Worm (Caenorhabditis elegans): ENCODE measurements around the gene cyp-13A11.

Gene cyp-13A11

ce11 chrIII:13061136-13061535 lies 40.3 kb downstream of the cyp-13A11 start (continued):
- peak; percentile 72 for TF ChIP-seq nhr-102 (tag; optimal IDR thresholded peaks at IDR 0.05)
- TF ChIP-seq lir-3 (tag; optimal IDR thresholded peaks at IDR 0.05) = no peak
- TF ChIP-seq ctbp-1 (GFP tag; IDR thresholded peaks at IDR 0.05) = peak; percentile 79
- peak; percentile 99 for TF ChIP-seq ama-1 (optimal IDR thresholded peaks at IDR 0.05)
- TF ChIP-seq ztf-11 (tag; optimal IDR thresholded peaks at IDR 0.05) = no peak

ce11 chrIII:13061734-13062133 lies 40.9 kb downstream of the cyp-13A11 start:
- TF ChIP-seq ceh-20 (GFP tag; IDR thresholded peaks at IDR 0.05) (no peak), skn-1 (tag; optimal IDR thresholded peaks at IDR 0.05) (no peak), hlh-30 (tag; optimal IDR thresholded peaks at IDR 0.05; ENCODE audit: insufficient read depth) (no peak), vab-7 (GFP tag; IDR thresholded peaks at IDR 0.05) (no peak), set-16 (GFP tag; IDR thresholded peaks at IDR 0.05) (peak; percentile 56), nhr-48 (tag; optimal IDR thresholded peaks at IDR 0.05) (no peak), aha-1 (tag) (peak; percentile 61)

DNA sequence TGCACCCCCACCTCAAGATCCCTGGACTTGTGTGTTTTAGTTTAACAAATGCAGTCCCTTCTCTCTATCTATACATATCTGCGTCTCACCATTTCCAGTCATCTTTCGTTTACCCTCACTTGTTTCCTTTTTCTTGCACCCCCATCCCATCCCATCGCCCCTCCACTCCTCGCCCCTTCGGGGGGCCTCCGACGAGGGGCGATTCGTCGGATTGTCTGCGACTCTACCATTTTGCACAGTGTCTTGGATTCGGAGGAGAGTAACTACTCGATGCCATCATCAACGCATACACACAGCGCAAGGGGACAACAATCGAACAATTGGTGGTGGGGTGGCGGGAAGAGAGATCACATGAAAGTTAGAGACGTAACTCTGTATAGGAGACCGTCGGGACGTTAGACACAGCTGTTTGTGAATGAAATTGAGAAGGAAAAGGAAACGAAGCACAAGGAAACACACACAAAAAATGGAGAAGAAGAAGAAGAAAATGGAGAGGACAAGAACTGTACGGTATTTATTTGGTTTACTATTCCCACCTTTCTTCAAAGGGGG lies 41.7 kb downstream of the cyp-13A11 start:
- TF ChIP-seq zfp-3 (GFP tag; conservative IDR thresholded peaks at IDR 0.05) = no peak
- TF ChIP-seq nhr-42 (GFP tag; IDR thresholded peaks at IDR 0.05) = no peak
- TF ChIP-seq dmd-9 (GFP tag; IDR thresholded peaks at IDR 0.05) = 0 out of 2 replicates have a peak, but pooled peaks have one; percentile 58
- TF ChIP-seq ceh-32 (tag; optimal IDR thresholded peaks at IDR 0.05; ENCODE audit: poor library complexity) = peak; percentile 27
- peak; percentile 59; the same call in 1 of the 2 replicates for TF ChIP-seq lin-1 (GFP tag; IDR thresholded peaks at IDR 0.05)
- peak; percentile 23; the same call in 1 of the 2 replicates for TF ChIP-seq nhr-41 (GFP tag; IDR thresholded peaks at IDR 0.05)
- no peak for TF ChIP-seq F26F4.8 (GFP tag; conservative IDR thresholded peaks at IDR 0.05)
- TF ChIP-seq lin-38 (GFP tag; IDR thresholded peaks at IDR 0.05) = peak; percentile 63
- TF ChIP-seq jun-1 (tag; optimal IDR thresholded peaks at IDR 0.05) = peak; percentile 88
- TF ChIP-seq ztf-11 (tag; optimal IDR thresholded peaks at IDR 0.05) = no peak
- TF ChIP-seq pqm-1 (tag; optimal IDR thresholded peaks at IDR 0.05) = peak; percentile 33
- TF ChIP-seq ZK546.5 (tag; optimal IDR thresholded peaks at IDR 0.05) = no peak
- TF ChIP-seq D1046.2 (GFP tag; IDR thresholded peaks at IDR 0.05) = no peak
- peak; percentile 99 for TF ChIP-seq mep-1 (tag; optimal IDR thresholded peaks at IDR 0.05)
- no peak for TF ChIP-seq daf-19 (GFP tag; conservative IDR thresholded peaks at IDR 0.05)
- TF ChIP-seq fos-1 (tag; optimal IDR thresholded peaks at IDR 0.05) = no peak
- peak; percentile 85 to 96 for TF ChIP-seq mdl-1 (tag; optimal IDR thresholded peaks at IDR 0.05)
- no peak for TF ChIP-seq Y48G9A.11 (GFP tag; IDR thresholded peaks at IDR 0.05)
- TF ChIP-seq F37D6.2 (tag; optimal IDR thresholded peaks at IDR 0.05) = peak; percentile 85
- TF ChIP-seq nhr-48 (tag; optimal IDR thresholded peaks at IDR 0.05) = peak; percentile 79
- TF ChIP-seq T26A8.4 (GFP tag; IDR thresholded peaks at IDR 0.05) = peak; percentile 18; the same call in 1 of the 2 replicates
- TF ChIP-seq nhr-10 (tag; optimal IDR thresholded peaks at IDR 0.05) = no peak
- peak; percentile 71 for TF ChIP-seq mes-2 (tag; optimal IDR thresholded peaks at IDR 0.05; ENCODE audit: poor library complexity, severe bottlenecking)
- TF ChIP-seq nhr-77 (tag; optimal IDR thresholded peaks at IDR 0.05) = peak; percentile 78
- peak; percentile 47; the same call in 1 of the 2 replicates for TF ChIP-seq pha-4 (GFP tag; IDR thresholded peaks at IDR 0.05)
- TF ChIP-seq pha-4 (tag; optimal IDR thresholded peaks at IDR 0.05) = peak; percentile 46
- TF ChIP-seq duxl-1 (tag; optimal IDR thresholded peaks at IDR 0.05; ENCODE audit: poor library complexity) = peak; percentile 73
- peak; percentile 19; the same call in 1 of the 2 replicates for TF ChIP-seq lim-7 (GFP tag; IDR thresholded peaks at IDR 0.05)
- TF ChIP-seq dpl-1 (GFP tag; optimal IDR thresholded peaks at IDR 0.05) = peak; percentile 64
- TF ChIP-seq zip-11 (GFP tag; IDR thresholded peaks at IDR 0.05) = no peak
- TF ChIP-seq nhr-102 (tag; optimal IDR thresholded peaks at IDR 0.05) = peak; percentile 72
- TF ChIP-seq ctbp-1 (GFP tag; IDR thresholded peaks at IDR 0.05) = peak; percentile 93
- TF ChIP-seq spr-3 (GFP tag; optimal IDR thresholded peaks at IDR 0.05) = peak; percentile 22
- no peak for TF ChIP-seq lin-29 (GFP tag; IDR thresholded peaks at IDR 0.05)
- peak; percentile 21 for TF ChIP-seq F10B5.3 (tag; optimal IDR thresholded peaks at IDR 0.05)
- peak; percentile 28 for TF ChIP-seq zag-1 (tag; optimal IDR thresholded peaks at IDR 0.05)
- no peak for TF ChIP-seq lin-39 (tag; optimal IDR thresholded peaks at IDR 0.05)
- no peak for TF ChIP-seq daf-12 (tag; optimal IDR thresholded peaks at IDR 0.05)
- no peak for TF ChIP-seq skn-1 (tag; optimal IDR thresholded peaks at IDR 0.05)
